Worm (Caenorhabditis elegans): Measurements from ENCODE around the gene F28H6.4.

Gene F28H6.4

DNA sequence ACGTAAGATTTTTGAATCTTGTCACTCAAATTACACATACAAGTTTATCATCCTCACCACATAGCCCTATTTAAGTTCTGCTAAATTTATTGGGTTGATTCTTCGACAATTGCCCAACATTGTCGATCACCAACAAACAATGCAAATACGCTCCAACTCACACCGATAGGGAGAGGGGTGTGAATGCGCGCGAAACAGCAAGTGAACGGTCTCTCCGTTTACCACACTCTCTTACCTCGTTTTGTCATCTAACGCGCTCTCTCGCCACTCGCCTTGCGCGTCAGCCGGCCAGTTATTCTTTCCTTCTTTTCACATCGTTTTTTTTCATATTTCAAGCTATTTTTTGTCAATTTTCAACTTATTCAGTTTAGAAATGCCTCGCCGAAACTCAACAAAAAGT, 25.7 kb upstream of the F28H6.4 start, which contains the start of gene F16B12.6 (continued):
- TF ChIP-seq ceh-16 (tag; optimal IDR thresholded peaks at IDR 0.05) (no peak), nhr-43 (tag; optimal IDR thresholded peaks at IDR 0.05; ENCODE audit: poor library complexity, severe bottlenecking) (peak; percentile 37), nhr-11 (tag; optimal IDR thresholded peaks at IDR 0.05) (no peak)

ce11 chrX:14102474-14102873, 25.2 kb upstream of the F28H6.4 start:
- TF ChIP-seq nhr-237 (tag; optimal IDR thresholded peaks at IDR 0.05): no peak
- TF ChIP-seq ceh-16 (tag; optimal IDR thresholded peaks at IDR 0.05): no peak
- TF ChIP-seq elt-3 (tag; optimal IDR thresholded peaks at IDR 0.05): no peak
- TF ChIP-seq daf-12 (tag; optimal IDR thresholded peaks at IDR 0.05): no peak
- TF ChIP-seq unc-62 (GFP tag; optimal IDR thresholded peaks at IDR 0.05): no peak
- TF ChIP-seq nfya-1 (tag; optimal IDR thresholded peaks at IDR 0.05; ENCODE audit: insufficient read depth): no peak
- no peak for TF ChIP-seq pqm-1 (tag; optimal IDR thresholded peaks at IDR 0.05)
- no peak for TF ChIP-seq nhr-11 (tag; optimal IDR thresholded peaks at IDR 0.05)
- TF ChIP-seq egl-5 (tag; optimal IDR thresholded peaks at IDR 0.05): no peak
- no peak for TF ChIP-seq nhr-28 (tag; optimal IDR thresholded peaks at IDR 0.05)
- no peak for TF ChIP-seq mdl-1 (tag; optimal IDR thresholded peaks at IDR 0.05)
- TF ChIP-seq pha-4 (tag; optimal IDR thresholded peaks at IDR 0.05): no peak
- no peak for TF ChIP-seq fos-1 (tag; optimal IDR thresholded peaks at IDR 0.05)
- TF ChIP-seq ztf-11 (tag; optimal IDR thresholded peaks at IDR 0.05): no peak
- no peak for TF ChIP-seq R02D3.7 (tag; optimal IDR thresholded peaks at IDR 0.05)
- TF ChIP-seq lsy-12 (tag; optimal IDR thresholded peaks at IDR 0.05): no peak
- TF ChIP-seq nhr-23 (tag; optimal IDR thresholded peaks at IDR 0.05): no peak

- TF ChIP-seq ama-1 (optimal IDR thresholded peaks at IDR 0.05): no peak
- no peak for TF ChIP-seq unc-62 (GFP tag; optimal IDR thresholded peaks at IDR 0.05)
- no peak for TF ChIP-seq fos-1 (tag; optimal IDR thresholded peaks at IDR 0.05)
- no peak for TF ChIP-seq nhr-43 (tag; optimal IDR thresholded peaks at IDR 0.05; ENCODE audit: poor library complexity, severe bottlenecking)
Observed at ce11 chrX:14108245-14108644, 19.4 kb upstream of the F28H6.4 start, which contains the start of gene F16B12.7. TSS of gene F16B12.7 (plus strand) at chrX:14108545.

ce11 chrX:14113347-14113746, 14.3 kb upstream of the F28H6.4 start, which contains the start of gene nhr-281:
TSS of gene nhr-281 (minus strand) at chrX:14113447.
- TF ChIP-seq snpc-4 (tag; optimal IDR thresholded peaks at IDR 0.05) (no peak), lsy-12 (tag; optimal IDR thresholded peaks at IDR 0.05) (no peak), aly-2 (tag; optimal IDR thresholded peaks at IDR 0.05) (no peak), nhr-237 (tag; optimal IDR thresholded peaks at IDR 0.05) (no peak), nfya-1 (tag; optimal IDR thresholded peaks at IDR 0.05; ENCODE audit: insufficient read depth) (no peak), unc-62 (GFP tag; optimal IDR thresholded peaks at IDR 0.05) (no peak)

DNA sequence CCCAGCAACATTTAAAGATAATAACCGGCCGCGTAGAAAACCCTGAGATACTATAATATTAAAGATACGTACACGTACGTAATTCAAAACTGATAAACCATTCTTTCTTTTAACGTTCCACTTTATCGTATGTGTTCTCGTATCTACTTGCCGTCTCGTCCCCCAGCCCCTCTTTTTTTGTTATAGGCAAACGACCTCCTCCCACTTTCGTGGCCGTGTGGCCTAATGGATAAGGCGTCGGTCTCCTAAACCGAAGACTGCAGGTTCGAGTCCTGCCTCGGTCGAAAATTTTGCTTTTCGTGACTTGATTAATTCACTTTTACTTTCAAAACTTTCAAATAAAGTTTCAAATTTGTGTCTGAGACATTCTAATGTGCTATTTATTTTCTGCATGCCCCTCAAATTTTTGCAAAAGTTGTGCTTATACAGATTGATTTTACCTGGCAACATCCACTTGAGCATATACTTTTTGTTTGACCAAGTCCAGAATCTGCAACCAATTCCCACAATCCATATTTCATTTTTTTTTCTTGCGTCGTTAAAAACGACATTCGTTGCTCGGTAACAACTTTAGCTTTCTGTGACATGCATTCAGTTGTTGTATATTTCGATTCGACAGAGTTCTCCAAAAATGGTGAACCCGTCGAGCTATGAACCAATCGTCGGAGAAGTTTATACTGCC, 12.1 kb upstream of the F28H6.4 start, which contains the start of gene F28H6.7:
Gene F28H6.7, plus strand, starts transcription at position 632 of the 682 bp plus-strand sequence.
- no peak for TF ChIP-seq mml-1 (tag; optimal IDR thresholded peaks at IDR 0.05)
- no peak for TF ChIP-seq ztf-4 (tag; optimal IDR thresholded peaks at IDR 0.05)
- TF ChIP-seq mdl-1 (tag; optimal IDR thresholded peaks at IDR 0.05): no peak
- peak; percentile 27 for TF ChIP-seq lsy-12 (tag; optimal IDR thresholded peaks at IDR 0.05)
- no peak for TF ChIP-seq nhr-23 (tag; optimal IDR thresholded peaks at IDR 0.05)
- no peak for TF ChIP-seq eor-1 (tag; optimal IDR thresholded peaks at IDR 0.05)
- TF ChIP-seq R02D3.7 (tag; optimal IDR thresholded peaks at IDR 0.05): no peak
- no peak for TF ChIP-seq aly-2 (tag; optimal IDR thresholded peaks at IDR 0.05)
- no peak for TF ChIP-seq unc-62 (GFP tag; optimal IDR thresholded peaks at IDR 0.05)
- TF ChIP-seq tbx-2 (tag; optimal IDR thresholded peaks at IDR 0.05): no peak
- no peak for TF ChIP-seq nhr-11 (tag; optimal IDR thresholded peaks at IDR 0.05)
- no peak for TF ChIP-seq ceh-82 (tag; optimal IDR thresholded peaks at IDR 0.05)
- peak; percentile 4 for TF ChIP-seq lin-39 (tag; optimal IDR thresholded peaks at IDR 0.05)
- TF ChIP-seq ceh-28 (tag; optimal IDR thresholded peaks at IDR 0.05): no peak
- no peak for TF ChIP-seq skn-1 (tag; optimal IDR thresholded peaks at IDR 0.05)
- TF ChIP-seq nhr-67 (tag; optimal IDR thresholded peaks at IDR 0.05): no peak
- no peak for TF ChIP-seq fkh-10 (GFP tag; optimal IDR thresholded peaks at IDR 0.05)
- no peak for TF ChIP-seq nhr-77 (tag; optimal IDR thresholded peaks at IDR 0.05)
- TF ChIP-seq jun-1 (tag; optimal IDR thresholded peaks at IDR 0.05): peak; percentile 22
- TF ChIP-seq sea-2 (GFP tag; optimal IDR thresholded peaks at IDR 0.05): no peak
- TF ChIP-seq nhr-12 (tag; optimal IDR thresholded peaks at IDR 0.05): no peak
- no peak for TF ChIP-seq ztf-11 (tag; optimal IDR thresholded peaks at IDR 0.05)
- TF ChIP-seq egl-5 (tag; optimal IDR thresholded peaks at IDR 0.05): peak; percentile 40
- TF ChIP-seq zag-1 (tag; optimal IDR thresholded peaks at IDR 0.05): no peak
- peak; percentile 36 for TF ChIP-seq pqm-1 (tag; optimal IDR thresholded peaks at IDR 0.05)
- TF ChIP-seq elt-2 (tag; optimal IDR thresholded peaks at IDR 0.05): peak; percentile 59
- TF ChIP-seq ZK546.5 (tag; optimal IDR thresholded peaks at IDR 0.05): no peak
- no peak for TF ChIP-seq elt-1 (tag; optimal IDR thresholded peaks at IDR 0.05)
- peak; percentile 58 for TF ChIP-seq hmg-11 (tag; optimal IDR thresholded peaks at IDR 0.05)
- TF ChIP-seq nhr-76 (tag; optimal IDR thresholded peaks at IDR 0.05): peak; percentile 38
- peak; percentile 23 for TF ChIP-seq nhr-43 (tag; optimal IDR thresholded peaks at IDR 0.05; ENCODE audit: poor library complexity, severe bottlenecking)
- no peak for TF ChIP-seq fkh-2 (tag; optimal IDR thresholded peaks at IDR 0.05)
- no peak for TF ChIP-seq lin-15B (tag; optimal IDR thresholded peaks at IDR 0.05)

Data from whole organism, L3 larva.